Fruit fly (Drosophila melanogaster) whole organism, embryonic: ENCODE results near the gene vsg.

Experiments
- Bgb ChIP-seq: fragments of 200-800 bp; sonication (Bioruptor generic); IDR thresholded peaks from 2 replicates; pipeline ENCODE4 v1.3.6; 2022; ENCODE audit warnings: missing biosample characterization, missing genetic modification characterization; ENCODE audit not compliant: partially characterized antibody
- CG10274 ChIP-seq: fragments of 200-800 bp; sonication (Bioruptor generic); optimal IDR thresholded peaks from 3 replicates; lab custom pipeline; 2017; ENCODE audit warnings: missing biosample characterization, mild to moderate bottlenecking, missing genetic modification characterization
- CG11695 ChIP-seq: fragments of 200-800 bp; sonication (Bioruptor generic); IDR thresholded peaks from 3 replicates; pipeline ENCODE4 v1.3.6; 2022; ENCODE audit warnings: missing biosample characterization, missing genetic modification characterization
- CG14014 ChIP-seq: fragments of 200-800 bp; sonication (Bioruptor generic); IDR thresholded peaks from 2 replicates; pipeline ENCODE4 v1.3.6; 2022; ENCODE audit warnings: missing biosample characterization, missing genetic modification characterization
- CG17328 ChIP-seq: fragments of 200-800 bp; sonication (Bioruptor generic); IDR thresholded peaks from 2 replicates; pipeline ENCODE4 v1.3.6; 2022; ENCODE audit warnings: missing biosample characterization, missing genetic modification characterization
- CG2202 ChIP-seq: fragments of 200-800 bp; sonication (Bioruptor generic); optimal IDR thresholded peaks from 2 replicates; lab custom pipeline; 2018; ENCODE audit warnings: missing biosample characterization, mild to moderate bottlenecking, missing genetic modification characterization
- CG30403 ChIP-seq: fragments of 200-800 bp; sonication (Bioruptor generic); optimal IDR thresholded peaks from 3 replicates; lab custom pipeline; 2016; ENCODE audit warnings: missing biosample characterization, missing genetic modification characterization
- CG33213 ChIP-seq: fragments of 200-800 bp; sonication (Bioruptor generic); optimal IDR thresholded peaks from 3 replicates; lab custom pipeline; 2016; ENCODE audit warnings: missing biosample characterization, missing genetic modification characterization
- CG4360 ChIP-seq: fragments of 200-800 bp; sonication (Bioruptor generic); IDR thresholded peaks from 2 replicates; pipeline ENCODE4 v1.3.6; 2022; ENCODE audit warnings: missing biosample characterization, missing genetic modification characterization
- CG4404 ChIP-seq: fragments of 200-800 bp; sonication (Bioruptor generic); IDR thresholded peaks from 2 replicates; pipeline ENCODE4 v1.3.6; 2022; ENCODE audit warnings: missing biosample characterization, missing genetic modification characterization
- CG4617 ChIP-seq: fragments of 200-800 bp; sonication (Bioruptor generic); optimal IDR thresholded peaks from 3 replicates; lab custom pipeline; 2016; ENCODE audit warnings: missing biosample characterization, missing genetic modification characterization, borderline replicate concordance
- CG6254 ChIP-seq: fragments of 200-800 bp; sonication (Bioruptor generic); optimal IDR thresholded peaks from 3 replicates; lab custom pipeline; 2017; ENCODE audit warnings: mild to moderate bottlenecking, missing biosample characterization, missing genetic modification reagents, missing genetic modification characterization
- CG6272 ChIP-seq: fragments of 200-800 bp; sonication (Bioruptor generic); IDR thresholded peaks from 2 replicates; pipeline ENCODE4 v1.3.6; 2022; ENCODE audit warnings: missing biosample characterization, missing genetic modification characterization
- CG8089 ChIP-seq: fragments of 200-800 bp; sonication (Bioruptor generic); optimal IDR thresholded peaks from 3 replicates; lab custom pipeline; 2016; ENCODE audit warnings: missing biosample characterization, missing genetic modification characterization
- D ChIP-seq, 2 experiments: fragments of 200-800 bp in 1 of 2; fragments of >200 bp in 1 of 2; sonication (Bioruptor generic) in 1 of 2; optimal IDR thresholded peaks; 2 replicates in 1 of 2; 3 replicates in 1 of 2; lab custom pipeline; 2017; ENCODE audit warnings: mild to moderate bottlenecking in 1 of 2, missing biosample characterization in 1 of 2, missing genetic modification characterization in 1 of 2, missing genetic modification reagents in 1 of 2
- Dref ChIP-seq: fragments of 200-800 bp; sonication (Bioruptor generic); IDR thresholded peaks from 2 replicates; pipeline ENCODE4 v1.3.6; 2022; ENCODE audit warnings: missing biosample characterization, missing genetic modification characterization
- Gsc ChIP-seq: fragments of 200-800 bp; sonication (Bioruptor generic); IDR thresholded peaks from 2 replicates; pipeline ENCODE4 v1.3.6; 2022; ENCODE audit warnings: missing biosample characterization, missing genetic modification characterization
- HmgD ChIP-seq: fragments of 200-800 bp; sonication (Bioruptor generic); optimal IDR thresholded peaks from 3 replicates; lab custom pipeline; 2016; ENCODE audit warnings: missing biosample characterization, missing genetic modification characterization
- Jarid2 ChIP-seq: fragments of 200-800 bp; sonication (Bioruptor generic); optimal IDR thresholded peaks from 3 replicates; lab custom pipeline; 2017; ENCODE audit warnings: mild to moderate bottlenecking, missing biosample characterization, missing genetic modification reagents, missing genetic modification characterization
- Kr ChIP-seq: fragments of 200-800 bp; sonication (Bioruptor generic); optimal IDR thresholded peaks from 2 replicates; lab custom pipeline; 2017; ENCODE audit warnings: missing biosample characterization, mild to moderate bottlenecking, missing genetic modification characterization
- MBD-R2 ChIP-seq: fragments of 200-800 bp; sonication (Bioruptor generic); IDR thresholded peaks from 2 replicates; pipeline ENCODE4 v1.3.6; 2022; ENCODE audit warnings: missing biosample characterization, missing genetic modification characterization
- MESR4 ChIP-seq: fragments of 200-800 bp; sonication (Bioruptor generic); optimal IDR thresholded peaks from 2 replicates; lab custom pipeline; 2018; ENCODE audit warnings: missing biosample characterization, mild to moderate bottlenecking, missing genetic modification characterization, moderate library complexity
- Med ChIP-seq: fragments of 200-800 bp; sonication (Bioruptor generic); peaks from one replicate; lab custom pipeline; 2016; ENCODE audit warnings: missing biosample characterization, missing genetic modification characterization, mild to moderate bottlenecking, inconsistent platforms, moderate library complexity
- Opbp ChIP-seq: fragments of 200-800 bp; sonication (Bioruptor generic); IDR thresholded peaks from 3 replicates; pipeline ENCODE4 v1.3.6; 2022; ENCODE audit warnings: missing biosample characterization, missing genetic modification characterization; ENCODE audit not compliant: partially characterized antibody
- Stat92E ChIP-seq, 3 experiments: fragments of >200 bp in 2 of 3; fragments of 200-800 bp in 1 of 3; sonication (Bioruptor generic) in 1 of 3; optimal IDR thresholded peaks; 2 replicates each; lab custom pipeline; 2017 to 2019; ENCODE audit warnings: missing biosample characterization in 3 of 3, missing genetic modification characterization in 3 of 3, mild to moderate bottlenecking in 1 of 3, moderate library complexity in 1 of 3
- amos ChIP-seq: fragments of 200-800 bp; sonication (Bioruptor generic); IDR thresholded peaks from 2 replicates; pipeline ENCODE4 v1.3.6; 2022; ENCODE audit warnings: missing biosample characterization, missing genetic modification characterization; ENCODE audit not compliant: partially characterized antibody
- cg ChIP-seq: fragments of 200-800 bp; sonication (Bioruptor generic); optimal IDR thresholded peaks from 3 replicates; lab custom pipeline; 2019; ENCODE audit warnings: missing biosample characterization, mild to moderate bottlenecking, missing genetic modification characterization, moderate library complexity
- crol ChIP-seq: fragments of 200-800 bp; sonication (Bioruptor generic); IDR thresholded peaks from 2 replicates; pipeline ENCODE4 v1.3.6; 2022; ENCODE audit warnings: missing biosample characterization, missing genetic modification characterization
- emc ChIP-seq: fragments of 200-800 bp; sonication (Bioruptor generic); optimal IDR thresholded peaks from 2 replicates; lab custom pipeline; 2016; ENCODE audit warnings: missing biosample characterization, missing genetic modification characterization
- fu2 ChIP-seq: fragments of 200-800 bp; sonication (Bioruptor generic); optimal IDR thresholded peaks from 2 replicates; lab custom pipeline; 2016; ENCODE audit warnings: missing biosample characterization, missing genetic modification characterization
- hbn ChIP-seq: fragments of 200-800 bp; sonication (Bioruptor generic); IDR thresholded peaks from 2 replicates; pipeline ENCODE4 v1.3.6; 2022; ENCODE audit warnings: missing biosample characterization, missing genetic modification characterization; ENCODE audit not compliant: partially characterized antibody
- her ChIP-seq: fragments of 200-800 bp; sonication (Bioruptor generic); optimal IDR thresholded peaks from 2 replicates; lab custom pipeline; 2016; ENCODE audit warnings: missing biosample characterization, missing genetic modification characterization
- luna ChIP-seq: fragments of 200-800 bp; sonication (Bioruptor generic); optimal IDR thresholded peaks from 2 replicates; lab custom pipeline; 2016; ENCODE audit warnings: missing biosample characterization, missing genetic modification characterization
- mirr ChIP-seq: fragments of 200-800 bp; sonication (Bioruptor generic); optimal IDR thresholded peaks from 3 replicates; lab custom pipeline; 2018; ENCODE audit warnings: missing biosample characterization, mild to moderate bottlenecking, missing genetic modification characterization
- onecut ChIP-seq: fragments of 200-800 bp; sonication (Bioruptor generic); IDR thresholded peaks from 2 replicates; pipeline ENCODE4 v1.3.6; 2022; ENCODE audit warnings: missing biosample characterization, missing genetic modification characterization
- pzg ChIP-seq: fragments of 200-800 bp; sonication (Bioruptor generic); optimal IDR thresholded peaks from 3 replicates; lab custom pipeline; 2018; ENCODE audit warnings: missing biosample characterization, mild to moderate bottlenecking, missing genetic modification characterization, moderate library complexity
- ro ChIP-seq: fragments of 200-800 bp; sonication (Bioruptor generic); IDR thresholded peaks from 2 replicates; pipeline ENCODE4 v1.3.6; 2022; ENCODE audit warnings: missing biosample characterization, missing genetic modification characterization
- sens ChIP-seq: fragments of 200-800 bp; sonication (Bioruptor generic); peaks from one replicate; lab custom pipeline; 2016; ENCODE audit warnings: missing biosample characterization, missing genetic modification characterization
- sr ChIP-seq: fragments of 200-800 bp; sonication (Bioruptor generic); IDR thresholded peaks from 3 replicates; pipeline ENCODE4 v1.3.6; 2022; ENCODE audit warnings: missing biosample characterization, missing genetic modification characterization
- tin ChIP-seq: fragments of 200-800 bp; sonication (Bioruptor generic); optimal IDR thresholded peaks from 3 replicates; lab custom pipeline; 2016; ENCODE audit warnings: missing biosample characterization, missing genetic modification characterization
- tll ChIP-seq, 2 experiments: fragments of 200-800 bp in 1 of 2; fragments of >200 bp in 1 of 2; sonication (Bioruptor generic) in 1 of 2; optimal IDR thresholded peaks; 2 replicates each; lab custom pipeline; 2017 to 2019; ENCODE audit warnings: missing biosample characterization in 2 of 2, missing genetic modification characterization in 2 of 2, mild to moderate bottlenecking in 1 of 2, moderate library complexity in 1 of 2
- tna ChIP-seq: fragments of 200-800 bp; sonication (Bioruptor generic); IDR thresholded peaks from 2 replicates; pipeline ENCODE4 v1.3.6; 2022; ENCODE audit warnings: missing biosample characterization, missing genetic modification characterization; ENCODE audit not compliant: partially characterized antibody

vsg gene

DNA sequence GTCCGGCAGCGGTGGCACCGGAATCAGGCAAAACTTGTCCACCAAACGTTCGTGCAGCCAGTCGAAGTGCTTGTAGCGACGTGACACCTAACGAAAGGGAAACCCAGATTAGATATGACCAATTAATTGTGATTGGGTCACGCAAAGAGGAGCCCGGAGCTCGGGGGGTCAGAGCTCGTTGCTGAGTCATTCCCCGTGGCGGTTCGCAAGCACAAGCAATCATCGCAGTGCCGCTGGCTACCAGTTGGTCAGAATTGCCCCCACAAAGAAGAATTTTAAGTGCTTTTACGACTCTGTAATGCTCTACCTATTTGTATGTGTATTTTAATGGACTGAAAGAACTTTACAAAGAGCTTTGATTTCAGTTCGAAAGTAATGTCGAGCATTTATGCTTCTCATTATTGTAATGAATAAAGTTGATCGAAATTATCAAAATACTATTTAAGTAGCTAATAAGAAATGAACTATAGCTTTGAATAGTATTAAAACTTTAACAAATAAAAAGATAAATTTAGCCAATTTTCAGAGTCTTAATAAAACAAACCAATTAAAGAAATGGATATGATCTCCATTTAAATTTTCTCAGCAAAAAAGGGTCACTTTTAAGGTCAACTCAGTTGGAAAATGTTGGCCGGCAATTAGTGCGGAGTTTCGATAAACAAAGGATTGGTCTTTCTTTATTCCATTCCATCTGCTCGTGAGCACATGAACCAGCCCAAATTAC, 1.9 kb upstream of the vsg start (continued):
- TF ChIP-seq MBD-R2 (no peak), fu2 (no peak), CG14014 (GFP tag; lab: Robert Waterston, UW) (no peak), CG30403 (GFP tag; lab: Kevin White, UChicago) (no peak), sr (no peak), CG2202 (tag; lab: Kevin White, UChicago) (no peak), Stat92E (GFP tag; optimal IDR thresholded peaks at IDR 0.05; lab: Kevin White, UChicago) (no peak), tin (GFP tag; lab: Kevin White, UChicago) (no peak), onecut (GFP tag; lab: Robert Waterston, UW) (no peak), CG17328 (GFP tag; lab: Robert Waterston, UW) (no peak), CG4404 (GFP tag; lab: Robert Waterston, UW) (no peak), mirr (GFP tag; lab: Kevin White, UChicago) (peak; percentile 2), Gsc (no peak), CG10274 (GFP tag; lab: Kevin White, UChicago) (peak; percentile 35), CG11695 (GFP tag; lab: Robert Waterston, UW) (no peak), Kr (no peak), CG6272 (GFP tag; lab: Robert Waterston, UW) (no peak), D (optimal IDR thresholded peaks at IDR 0.05; lab: Kevin White, UChicago) (no peak), D (GFP tag; optimal IDR thresholded peaks at IDR 0.05; lab: Kevin White, UChicago) (no peak), crol (GFP tag; lab: Robert Waterston, UW) (peak; percentile 46; the same call in 1 of the 2 replicates)

- peak; percentile 86 for TF ChIP-seq Med (GFP tag; lab: Kevin White, UChicago)
- peak; percentile 63 for TF ChIP-seq sens (GFP tag; lab: Kevin White, UChicago)
- TF ChIP-seq emc (GFP tag; lab: Kevin White, UChicago): no peak
- no peak for TF ChIP-seq CG6254 (GFP tag; lab: Kevin White, UChicago)
- peak; percentile 13; the same call in 1 of the 2 replicates for TF ChIP-seq amos
- TF ChIP-seq crol (GFP tag; lab: Robert Waterston, UW): 0 out of 2 replicates have a peak, but pooled peaks have one; percentile 47
- TF ChIP-seq Dref (GFP tag; lab: Robert Waterston, UW): peak; percentile 39; the same call in 1 of the 2 replicates
- no peak for TF ChIP-seq tll (GFP tag; optimal IDR thresholded peaks at IDR 0.05; lab: Kevin White, UChicago)
- TF ChIP-seq hbn: 0 out of 2 replicates have a peak, but pooled peaks have one; percentile 26
- peak; percentile 41 for TF ChIP-seq MBD-R2
- TF ChIP-seq MESR4 (GFP tag; lab: Kevin White, UChicago): peak; percentile 97
- peak; percentile 51; the same call in 1 of the 2 replicates for TF ChIP-seq Bgb (GFP tag; lab: Robert Waterston, UW)
- TF ChIP-seq CG8089 (GFP tag; lab: Kevin White, UChicago): no peak
- peak; percentile 48 for TF ChIP-seq CG4617 (GFP tag; lab: Kevin White, UChicago)
- TF ChIP-seq D (optimal IDR thresholded peaks at IDR 0.05; lab: Kevin White, UChicago): peak; percentile 6
- TF ChIP-seq D (GFP tag; optimal IDR thresholded peaks at IDR 0.05; lab: Kevin White, UChicago): no peak
- no peak for TF ChIP-seq CG33213 (GFP tag; lab: Kevin White, UChicago)
- no peak for TF ChIP-seq cg (GFP tag; lab: Kevin White, UChicago)
- TF ChIP-seq Jarid2 (GFP tag; lab: Kevin White, UChicago): peak; percentile 38
- TF ChIP-seq tna (GFP tag; lab: Robert Waterston, UW): 0 out of 2 replicates have a peak, but pooled peaks have one; percentile 36
- 0 out of 2 replicates have a peak, but pooled peaks have one; percentile 12 for TF ChIP-seq CG4360
- no peak for TF ChIP-seq luna (GFP tag; lab: Kevin White, UChicago)
- no peak for TF ChIP-seq ro (GFP tag; lab: Robert Waterston, UW)
- peak; percentile 1 for TF ChIP-seq HmgD
- TF ChIP-seq Opbp (GFP tag; lab: Robert Waterston, UW): 0 out of 3 replicates have a peak, but pooled peaks have one; percentile 23
- peak; percentile 32 for TF ChIP-seq pzg
- TF ChIP-seq her (GFP tag; lab: Kevin White, UChicago): peak; percentile 11
Measured at dm6 chr3L:9713383-9713827, 719 bp upstream of the vsg start, which contains the start of gene SH3PX1. TSS of gene SH3PX1 (minus strand) at chr3L:9713827.
